Fruit fly (Drosophila melanogaster) whole organism, embryonic: ENCODE results near the gene mil.

Experiments used
- CG3847 ChIP-seq: fragments of 200-800 bp; sonication (Bioruptor generic); IDR thresholded peaks from 2 replicates; pipeline ENCODE4 v1.3.6; 2022; ENCODE audit warnings: missing biosample characterization, missing genetic modification characterization
- Ptx1 ChIP-seq: fragments of 200-800 bp; sonication (Bioruptor generic); IDR thresholded peaks from 2 replicates; pipeline ENCODE4 v1.3.6; 2022; ENCODE audit warnings: missing biosample characterization, missing genetic modification characterization
- ato ChIP-seq: fragments of 200-800 bp; sonication (Bioruptor generic); IDR thresholded peaks from 2 replicates; pipeline ENCODE4 v1.3.6; 2022; ENCODE audit warnings: missing biosample characterization, missing genetic modification characterization; ENCODE audit not compliant: partially characterized antibody
- cg ChIP-seq: fragments of 200-800 bp; sonication (Bioruptor generic); optimal IDR thresholded peaks from 3 replicates; lab custom pipeline; 2019; ENCODE audit warnings: missing biosample characterization, mild to moderate bottlenecking, missing genetic modification characterization, moderate library complexity
- ewg ChIP-seq: fragments of 200-800 bp; sonication (Bioruptor generic); optimal IDR thresholded peaks from 3 replicates; lab custom pipeline; 2017; ENCODE audit warnings: mild to moderate bottlenecking, missing biosample characterization, missing genetic modification reagents, missing genetic modification characterization

DNA sequence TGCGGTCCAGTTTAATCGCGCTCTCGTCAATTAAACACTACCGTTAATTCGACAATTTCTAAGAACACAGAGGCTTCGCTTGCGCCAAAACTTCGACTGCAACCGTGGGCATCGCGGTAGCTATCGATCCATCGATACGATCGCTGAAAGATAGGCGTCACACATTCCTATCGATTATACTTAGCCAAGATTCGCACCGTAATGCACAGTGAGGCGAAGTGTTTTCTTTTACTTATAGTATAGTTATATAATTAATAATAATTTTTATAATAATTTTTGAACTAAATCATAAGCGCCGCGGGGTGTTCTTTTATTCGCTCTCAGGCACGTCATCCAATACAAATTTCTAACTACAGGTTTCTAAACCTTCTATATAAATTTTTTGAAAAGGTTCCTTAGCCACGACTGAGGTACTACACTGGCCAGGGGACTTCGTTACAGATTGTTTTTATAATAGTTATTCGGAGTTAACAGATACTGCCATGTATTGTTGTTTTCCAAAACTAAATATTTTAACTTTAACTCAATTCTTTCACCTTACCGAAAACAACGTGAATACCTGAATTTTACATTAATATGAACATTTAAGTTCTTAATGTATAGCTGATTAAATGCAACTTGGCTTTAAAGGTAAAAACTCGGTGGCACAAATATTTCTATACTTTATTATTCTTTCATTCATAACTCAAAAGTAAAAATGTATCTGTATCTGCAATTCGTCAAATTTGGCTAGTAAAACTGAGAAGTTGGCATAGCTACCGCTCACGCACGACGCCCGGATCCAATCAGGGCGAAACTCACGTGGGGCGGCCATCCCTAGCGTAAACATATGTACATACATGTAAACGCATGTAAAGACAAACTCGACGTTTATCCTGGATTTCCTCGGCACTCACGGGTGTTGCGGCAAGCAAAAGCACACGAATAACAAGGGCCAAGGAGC, 25.8 kb downstream of the mil start, which contains the start of the genes NSD and BOD1:
- TF ChIP-seq ato (GFP tag; lab: Robert Waterston, UW): peak; percentile 96
- TF ChIP-seq ewg (GFP tag; lab: Kevin White, UChicago): peak; percentile 31
- no peak for TF ChIP-seq cg (GFP tag; lab: Kevin White, UChicago)
- peak; percentile 72 for TF ChIP-seq Ptx1 (GFP tag; lab: Robert Waterston, UW)
- peak; percentile 62 for TF ChIP-seq CG3847 (GFP tag; lab: Robert Waterston, UW)
